Fruit fly (Drosophila melanogaster) whole organism, embryonic: ENCODE measurements around the gene bon.

Source experiments
- Aef1 ChIP-seq: fragments of 200-800 bp; sonication (Bioruptor generic); IDR thresholded peaks from 3 replicates; pipeline ENCODE4 v1.3.6; 2022; ENCODE audit warnings: missing biosample characterization, missing genetic modification characterization
- B-H1 ChIP-seq: fragments of 200-800 bp; sonication (Bioruptor generic); IDR thresholded peaks from 3 replicates; pipeline ENCODE4 v1.3.6; 2022; ENCODE audit warnings: missing biosample characterization, missing genetic modification characterization
- BtbVII ChIP-seq: fragments of 200-800 bp; sonication (Bioruptor generic); optimal IDR thresholded peaks from 3 replicates; lab custom pipeline; 2017; ENCODE audit warnings: missing biosample characterization, mild to moderate bottlenecking, missing genetic modification characterization
- CG10274 ChIP-seq: fragments of 200-800 bp; sonication (Bioruptor generic); optimal IDR thresholded peaks from 3 replicates; lab custom pipeline; 2017; ENCODE audit warnings: missing biosample characterization, mild to moderate bottlenecking, missing genetic modification characterization
- CG10321 ChIP-seq: fragments of 200-800 bp; sonication (Bioruptor generic); IDR thresholded peaks from 2 replicates; pipeline ENCODE4 v1.3.6; 2022; ENCODE audit warnings: missing biosample characterization, missing genetic modification characterization
- CG10959 ChIP-seq: fragments of 200-800 bp; sonication (Bioruptor generic); IDR thresholded peaks from 2 replicates; pipeline ENCODE4 v1.3.6; 2022; ENCODE audit warnings: missing biosample characterization, missing genetic modification characterization
- CG11560 ChIP-seq: fragments of 200-800 bp; sonication (Bioruptor generic); IDR thresholded peaks from 3 replicates; pipeline ENCODE4 v1.3.6; 2022; ENCODE audit warnings: missing biosample characterization, missing genetic modification characterization
- CG12155 ChIP-seq: fragments of 200-800 bp; sonication (Bioruptor generic); optimal IDR thresholded peaks from 3 replicates; lab custom pipeline; 2016; ENCODE audit warnings: missing biosample characterization, missing genetic modification characterization
- CG15269 ChIP-seq: fragments of 200-800 bp; sonication (Bioruptor generic); optimal IDR thresholded peaks from 2 replicates; lab custom pipeline; 2018; ENCODE audit warnings: missing biosample characterization, mild to moderate bottlenecking, missing genetic modification characterization, moderate library complexity
- CG1602 ChIP-seq: fragments of 200-800 bp; sonication (Bioruptor generic); optimal IDR thresholded peaks from 3 replicates; lab custom pipeline; 2016; ENCODE audit warnings: missing biosample characterization, missing genetic modification characterization
- CG17361 ChIP-seq: fragments of 200-800 bp; sonication (Bioruptor generic); IDR thresholded peaks from 3 replicates; pipeline ENCODE4 v1.3.6; 2022; ENCODE audit warnings: missing biosample characterization, missing genetic modification characterization
- CG17829 ChIP-seq: fragments of 200-800 bp; optimal IDR thresholded peaks from 2 replicates; lab custom pipeline; 2019; ENCODE audit warnings: missing biosample characterization, mild to moderate bottlenecking, missing genetic modification characterization, moderate library complexity
- CG18476 ChIP-seq: fragments of 200-800 bp; sonication (Bioruptor generic); optimal IDR thresholded peaks from 2 replicates; lab custom pipeline; 2016; ENCODE audit warnings: missing biosample characterization, mild to moderate bottlenecking, missing genetic modification characterization
- CG2678 ChIP-seq: fragments of 200-800 bp; sonication (Bioruptor generic); optimal IDR thresholded peaks from 3 replicates; lab custom pipeline; 2019; ENCODE audit warnings: missing biosample characterization, mild to moderate bottlenecking, missing genetic modification characterization, moderate library complexity
- CG30403 ChIP-seq: fragments of 200-800 bp; sonication (Bioruptor generic); optimal IDR thresholded peaks from 3 replicates; lab custom pipeline; 2016; ENCODE audit warnings: missing biosample characterization, missing genetic modification characterization
- CG31365 ChIP-seq: fragments of 200-800 bp; sonication (Bioruptor generic); optimal IDR thresholded peaks from 2 replicates; lab custom pipeline; 2018; ENCODE audit warnings: missing biosample characterization, mild to moderate bottlenecking, missing genetic modification characterization
- CG32532 ChIP-seq: fragments of 200-800 bp; sonication (Bioruptor generic); IDR thresholded peaks from 2 replicates; pipeline ENCODE4 v1.3.6; 2022; ENCODE audit warnings: missing biosample characterization, missing genetic modification characterization
- CG32772 ChIP-seq: fragments of 200-800 bp; sonication (Bioruptor generic); IDR thresholded peaks from 2 replicates; pipeline ENCODE4 v1.3.6; 2022; ENCODE audit warnings: missing biosample characterization, missing genetic modification characterization
- CG3726 ChIP-seq: fragments of 200-800 bp; sonication (Bioruptor generic); IDR thresholded peaks from 3 replicates; pipeline ENCODE4, ENCODE4 v1.3.6; 2022; ENCODE audit warnings: missing biosample characterization, missing genetic modification characterization
- CG3838 ChIP-seq: fragments of 200-800 bp; sonication (Bioruptor generic); optimal IDR thresholded peaks from 3 replicates; lab custom pipeline; 2016; ENCODE audit warnings: missing biosample characterization, missing genetic modification characterization
- CG4820 ChIP-seq: fragments of 200-800 bp; sonication (Bioruptor generic); optimal IDR thresholded peaks from 3 replicates; lab custom pipeline; 2016; ENCODE audit warnings: missing biosample characterization, missing genetic modification characterization
- CG6813 ChIP-seq: fragments of 200-800 bp; sonication (Bioruptor generic); optimal IDR thresholded peaks from 2 replicates; lab custom pipeline; 2017; ENCODE audit warnings: missing biosample characterization, missing genetic modification characterization, mild to moderate bottlenecking, moderate library complexity, missing genetic modification reagents
- CG7839 ChIP-seq: fragments of 200-800 bp; sonication (Bioruptor generic); optimal IDR thresholded peaks from 3 replicates; lab custom pipeline; 2018; ENCODE audit warnings: missing biosample characterization, mild to moderate bottlenecking, missing genetic modification characterization, moderate library complexity
- CG7963 ChIP-seq: fragments of 200-800 bp; sonication (Bioruptor generic); IDR thresholded peaks from 3 replicates; pipeline ENCODE4 v1.3.6; 2022; ENCODE audit warnings: missing biosample characterization, missing genetic modification characterization; ENCODE audit not compliant: partially characterized antibody
- CG9215 ChIP-seq: fragments of 200-800 bp; sonication (Bioruptor generic); IDR thresholded peaks from 2 replicates; pipeline ENCODE4 v1.3.6; 2022; ENCODE audit warnings: missing biosample characterization, missing genetic modification characterization
- Doc2 ChIP-seq: fragments of 200-800 bp; sonication (Bioruptor generic); IDR thresholded peaks from 2 replicates; pipeline ENCODE4 v1.3.6; 2022; ENCODE audit warnings: missing biosample characterization, missing genetic modification characterization
- Fer3 ChIP-seq: fragments of 200-800 bp; sonication (Bioruptor generic); optimal IDR thresholded peaks from 2 replicates; lab custom pipeline; 2018; ENCODE audit warnings: missing biosample characterization, mild to moderate bottlenecking, missing genetic modification characterization, moderate library complexity
- HLH3B ChIP-seq: fragments of 200-800 bp; sonication (Bioruptor generic); IDR thresholded peaks from 2 replicates; pipeline ENCODE4 v1.3.6; 2022; ENCODE audit warnings: missing biosample characterization, missing genetic modification characterization
- Ravus ChIP-seq: fragments of 200-800 bp; sonication (Bioruptor generic); IDR thresholded peaks from 2 replicates; pipeline ENCODE4 v1.3.6; 2022; ENCODE audit warnings: missing biosample characterization, missing genetic modification characterization
- Sry-δ ChIP-seq: fragments of 200-800 bp; sonication (Bioruptor generic); optimal IDR thresholded peaks from 2 replicates; lab custom pipeline; 2016; ENCODE audit warnings: missing biosample characterization, missing genetic modification characterization
- al ChIP-seq: fragments of 200-800 bp; sonication (Bioruptor generic); IDR thresholded peaks from 2 replicates; pipeline ENCODE4 v1.3.6; 2022; ENCODE audit warnings: missing biosample characterization, missing genetic modification characterization
- bab2 ChIP-seq: fragments of 200-800 bp; sonication (Bioruptor generic); optimal IDR thresholded peaks from 2 replicates; lab custom pipeline; 2016; ENCODE audit warnings: missing biosample characterization, missing genetic modification characterization
- btn ChIP-seq: fragments of 200-800 bp; sonication (Bioruptor generic); optimal IDR thresholded peaks from 2 replicates; lab custom pipeline; 2016; ENCODE audit warnings: missing biosample characterization, missing genetic modification characterization
- danr ChIP-seq: fragments of 200-800 bp; sonication (Bioruptor generic); IDR thresholded peaks from 2 replicates; pipeline ENCODE4 v1.3.6; 2022; ENCODE audit warnings: missing biosample characterization, missing genetic modification characterization
- dpn ChIP-seq, 2 experiments: fragments of 200-800 bp; sonication (Bioruptor generic); optimal IDR thresholded peaks; 3 replicates each; lab custom pipeline; 2016; ENCODE audit warnings: missing biosample characterization in 2 of 2, missing genetic modification characterization in 2 of 2
- esg ChIP-seq: fragments of 200-800 bp; sonication (Bioruptor generic); conservative IDR thresholded peaks from 2 replicates; pipeline ENCODE4 v1.3.6; 2022; ENCODE audit warnings: missing biosample characterization, missing genetic modification characterization
- fd102C ChIP-seq: fragments of 200-800 bp; sonication (Bioruptor generic); optimal IDR thresholded peaks from 2 replicates; lab custom pipeline; 2018; ENCODE audit warnings: missing biosample characterization, mild to moderate bottlenecking, missing genetic modification characterization, moderate library complexity
- gcm ChIP-seq: fragments of 200-800 bp; sonication (Bioruptor generic); optimal IDR thresholded peaks from 2 replicates; lab custom pipeline; 2019; ENCODE audit warnings: missing biosample characterization, mild to moderate bottlenecking, missing genetic modification characterization, moderate library complexity
- ham ChIP-seq: fragments of 200-800 bp; sonication (Bioruptor generic); IDR thresholded peaks from 2 replicates; pipeline ENCODE4 v1.3.6; 2022; ENCODE audit warnings: missing biosample characterization, missing genetic modification characterization
- kay ChIP-seq: fragments of 200-800 bp; sonication (Bioruptor generic); optimal IDR thresholded peaks from 2 replicates; lab custom pipeline; 2016; ENCODE audit warnings: missing biosample characterization, missing genetic modification characterization
- pan ChIP-seq, 4 experiments: fragments of >200 bp in 3 of 4; fragments of 200-800 bp in 1 of 4; sonication (Bioruptor generic) in 1 of 4; optimal IDR thresholded peaks in 3 of 4; IDR thresholded peaks in 1 of 4; 2 replicates each; pipeline versions ENCODE4 v1.3.6 to Lab custom; 2017 to 2022; ENCODE audit warnings: missing biosample characterization in 2 of 4, missing genetic modification characterization in 2 of 4, mixed read lengths in 1 of 4
- pros ChIP-seq: fragments of 200-800 bp; sonication (Bioruptor generic); optimal IDR thresholded peaks from 3 replicates; lab custom pipeline; 2019; ENCODE audit warnings: missing biosample characterization, mild to moderate bottlenecking, missing genetic modification characterization, moderate library complexity
- rib ChIP-seq: fragments of 200-800 bp; sonication (Bioruptor generic); IDR thresholded peaks from 2 replicates; pipeline ENCODE4 v1.3.6; 2022; ENCODE audit warnings: missing biosample characterization, missing genetic modification characterization
- shn ChIP-seq: fragments of 200-800 bp; sonication (Bioruptor generic); optimal IDR thresholded peaks from 3 replicates; lab custom pipeline; 2016; ENCODE audit warnings: missing biosample characterization, missing genetic modification characterization
- sqz ChIP-seq: fragments of 200-800 bp; sonication (Bioruptor generic); optimal IDR thresholded peaks from 3 replicates; lab custom pipeline; 2018; ENCODE audit warnings: missing biosample characterization, mild to moderate bottlenecking, missing genetic modification characterization
- ssp ChIP-seq: fragments of 200-800 bp; sonication (Bioruptor generic); IDR thresholded peaks from 2 replicates; pipeline ENCODE4 v1.3.6; 2022; ENCODE audit warnings: missing biosample characterization, missing genetic modification characterization
- stc ChIP-seq: fragments of 200-800 bp; sonication (Bioruptor generic); IDR thresholded peaks from 2 replicates; pipeline ENCODE4 v1.3.6; 2022; ENCODE audit warnings: missing biosample characterization, missing genetic modification characterization
- tup ChIP-seq: fragments of 200-800 bp; sonication (Bioruptor generic); optimal IDR thresholded peaks from 2 replicates; lab custom pipeline; 2016; ENCODE audit warnings: missing biosample characterization, mild to moderate bottlenecking, missing genetic modification characterization, moderate library complexity
- unpg ChIP-seq: fragments of 200-800 bp; sonication (Bioruptor generic); optimal IDR thresholded peaks from 3 replicates; lab custom pipeline; 2018; ENCODE audit warnings: missing biosample characterization, mild to moderate bottlenecking, missing genetic modification characterization, moderate library complexity
- vfl ChIP-seq: fragments of 200-800 bp; sonication (Bioruptor generic); optimal IDR thresholded peaks from 2 replicates; lab custom pipeline; 2016; ENCODE audit warnings: missing biosample characterization, missing genetic modification characterization
- zfh2 ChIP-seq: fragments of 200-800 bp; sonication (Bioruptor generic); optimal IDR thresholded peaks from 2 replicates; lab custom pipeline; 2016; ENCODE audit warnings: missing biosample characterization, missing genetic modification characterization

The bon gene

dm6 chr3R:20555023-20555422, 37.9 kb upstream of the bon start (continued):
- TF ChIP-seq Sry-δ (no peak), CG4820 (GFP tag; lab: Kevin White, UChicago) (peak; percentile 35), CG12155 (GFP tag; lab: Kevin White, UChicago) (no peak), HLH3B (GFP tag; lab: Robert Waterston, UW) (peak; percentile 50), shn (no peak), Doc2 (GFP tag; lab: Robert Waterston, UW) (no peak), Fer3 (tag; lab: Kevin White, UChicago) (peak; percentile 80), sqz (GFP tag; lab: Kevin White, UChicago) (peak; percentile 23), ham (GFP tag; lab: Robert Waterston, UW) (no peak), kay (GFP tag; lab: Kevin White, UChicago) (peak; percentile 46), CG11560 (tag; lab: Robert Waterston, UW) (peak; percentile 47; the same call in 1 of the 3 replicates), CG10959 (GFP tag; lab: Robert Waterston, UW) (no peak), Ravus (GFP tag; lab: Robert Waterston, UW) (peak; percentile 45), btn (no peak), unpg (GFP tag; lab: Kevin White, UChicago) (peak; percentile 47), CG17361 (GFP tag; lab: Robert Waterston, UW) (peak; percentile 82), CG9215 (peak; percentile 40; the same call in 1 of the 2 replicates), ssp (GFP tag; lab: Robert Waterston, UW) (peak; percentile 40; the same call in 1 of the 2 replicates), CG7839 (peak; percentile 82), BtbVII (peak; percentile 81), zfh2 (GFP tag; lab: Kevin White, UChicago) (peak; percentile 13), CG2678 (peak; percentile 87), bab2 (GFP tag; lab: Kevin White, UChicago) (peak; percentile 32), esg (peak; percentile 40), CG32532 (GFP tag; lab: Robert Waterston, UW) (peak; percentile 86), CG10321 (GFP tag; lab: Robert Waterston, UW) (no peak), B-H1 (GFP tag; lab: Robert Waterston, UW) (no peak; the same call in 2 of the 3 replicates), CG32772 (peak; percentile 38; the same call in 1 of the 2 replicates), CG7963 (GFP tag; lab: Robert Waterston, UW) (no peak), rib (GFP tag; lab: Robert Waterston, UW) (no peak; the same call in 1 of the 2 replicates), CG3726 (GFP tag; lab: Robert Waterston, UW) (0 out of 3 replicates have a peak, but pooled peaks have one; percentile 41), dpn (GFP tag; optimal IDR thresholded peaks at IDR 0.05; lab: Kevin White, UChicago) (peak in 1 of 2 experiments; percentile 40), CG3838 (GFP tag; lab: Kevin White, UChicago) (no peak), pan (optimal IDR thresholded peaks at IDR 0.05; lab: Kevin White, UChicago) (no peak), pan (GFP tag; optimal IDR thresholded peaks at IDR 0.05 in 1 of 2, IDR thresholded peaks at IDR 0.05 in 1 of 2) (peak in 1 of 2 experiments; percentile 76), gcm (GFP tag; lab: Kevin White, UChicago) (peak; percentile 17), pros (GFP tag; lab: Kevin White, UChicago) (no peak), al (peak; percentile 53; the same call in 1 of the 2 replicates), CG30403 (peak; percentile 23), CG15269 (tag; lab: Kevin White, UChicago) (peak; percentile 1), stc (GFP tag; lab: Robert Waterston, UW) (peak; percentile 77), danr (GFP tag; lab: Robert Waterston, UW) (no peak), CG18476 (GFP tag; lab: Kevin White, UChicago) (peak; percentile 5), CG6813 (peak; percentile 23), CG17829 (tag; lab: Kevin White, UChicago) (peak; percentile 62), CG1602 (GFP tag; lab: Kevin White, UChicago) (no peak), fd102C (GFP tag; lab: Kevin White, UChicago) (no peak), Aef1 (GFP tag; lab: Robert Waterston, UW) (peak; percentile 60), CG10274 (peak; percentile 25), CG31365 (peak; percentile 40), tup (GFP tag; lab: Kevin White, UChicago) (peak; percentile 11), vfl (GFP tag; lab: Kevin White, UChicago) (no peak)
